Worm (Caenorhabditis elegans) whole organism, mixed stage, embryonic: Measurements from ENCODE around the gene F41H10.1.

ENCODE experiments used
- elt-3 ChIP-seq: fragments of 150-350 bp; optimal IDR thresholded peaks from 2 replicates; lab custom pipeline; 2014; ENCODE audit warnings: missing biosample characterization, missing genetic modification characterization
- nhr-237 ChIP-seq: fragments of 150-350 bp; optimal IDR thresholded peaks from 2 replicates; lab custom pipeline; 2014; ENCODE audit warnings: missing biosample characterization, missing genetic modification characterization
- unc-39 ChIP-seq: fragments of 150-350 bp; optimal IDR thresholded peaks from 2 replicates; lab custom pipeline; 2014; ENCODE audit warnings: missing biosample characterization, missing genetic modification characterization

- TF ChIP-seq elt-3 (tag; lab: Kevin White, UChicago) (no peak), unc-39 (tag; lab: Kevin White, UChicago) (no peak), nhr-237 (tag; lab: Kevin White, UChicago) (no peak)
Measured at ce11 chrIV:5374321-5374720, 8.4 kb upstream of the F41H10.1 start.
